Fruit fly (Drosophila melanogaster) whole organism, embryonic: ENCODE data around the gene gNacalpha.

Experiments
- ATbp ChIP-seq: fragments of 200-800 bp; sonication (Bioruptor generic); optimal IDR thresholded peaks from 2 replicates; lab custom pipeline; 2017; ENCODE audit warnings: missing biosample characterization, mild to moderate bottlenecking, missing genetic modification characterization, missing genetic modification reagents
- Asciz ChIP-seq: fragments of 200-800 bp; sonication (Bioruptor generic); optimal IDR thresholded peaks from 2 replicates; lab custom pipeline; 2017; ENCODE audit warnings: missing biosample characterization, mild to moderate bottlenecking, missing genetic modification characterization, missing genetic modification reagents
- Atf3 ChIP-seq: fragments of 200-800 bp; sonication (Bioruptor generic); optimal IDR thresholded peaks from 3 replicates; lab custom pipeline; 2016; ENCODE audit warnings: missing biosample characterization, missing genetic modification characterization
- Blimp-1 ChIP-seq: fragments of 200-800 bp; sonication (Bioruptor generic); optimal IDR thresholded peaks from 3 replicates; lab custom pipeline; 2018; ENCODE audit warnings: missing biosample characterization, missing genetic modification characterization, mild to moderate bottlenecking, moderate library complexity, missing genetic modification reagents
- Bteb2 ChIP-seq: fragments of 200-800 bp; sonication (Bioruptor generic); optimal IDR thresholded peaks from 2 replicates; lab custom pipeline; 2016; ENCODE audit warnings: missing biosample characterization, missing genetic modification characterization
- CG11093 ChIP-seq: fragments of 200-800 bp; sonication (Bioruptor generic); IDR thresholded peaks from 3 replicates; pipeline ENCODE4 v1.3.6; 2022; ENCODE audit warnings: missing biosample characterization, missing genetic modification characterization
- CG13424 ChIP-seq: fragments of 200-800 bp; sonication (Bioruptor generic); optimal IDR thresholded peaks from 2 replicates; lab custom pipeline; 2019; ENCODE audit warnings: missing biosample characterization, mild to moderate bottlenecking, missing genetic modification characterization, moderate library complexity
- CG14050 ChIP-seq: fragments of 200-800 bp; sonication (Bioruptor generic); IDR thresholded peaks from 3 replicates; pipeline ENCODE4 v1.3.6; 2022; ENCODE audit warnings: missing biosample characterization, missing genetic modification characterization
- CG14710 ChIP-seq: fragments of 200-800 bp; sonication (Bioruptor generic); optimal IDR thresholded peaks from 3 replicates; lab custom pipeline; 2019; ENCODE audit warnings: missing biosample characterization, mild to moderate bottlenecking, missing genetic modification characterization, moderate library complexity
- CG15011 ChIP-seq: fragments of 200-800 bp; sonication (Bioruptor generic); optimal IDR thresholded peaks from 3 replicates; lab custom pipeline; 2018; ENCODE audit warnings: missing biosample characterization, mild to moderate bottlenecking, missing genetic modification characterization
- CG15073 ChIP-seq: fragments of 200-800 bp; sonication (Bioruptor generic); optimal IDR thresholded peaks from 2 replicates; lab custom pipeline; 2016; ENCODE audit warnings: missing biosample characterization, missing genetic modification characterization
- CG17186 ChIP-seq: fragments of 200-800 bp; sonication (Bioruptor generic); optimal IDR thresholded peaks from 3 replicates; lab custom pipeline; 2017; ENCODE audit warnings: missing biosample characterization, missing genetic modification reagents, missing genetic modification characterization
- CG17359 ChIP-seq: fragments of 200-800 bp; sonication (Bioruptor generic); optimal IDR thresholded peaks from 3 replicates; lab custom pipeline; 2018; ENCODE audit warnings: missing biosample characterization, mild to moderate bottlenecking, missing genetic modification characterization, moderate library complexity
- CG17568 ChIP-seq: fragments of 200-800 bp; sonication (Bioruptor generic); optimal IDR thresholded peaks from 2 replicates; lab custom pipeline; 2018; ENCODE audit warnings: missing biosample characterization, mild to moderate bottlenecking, missing genetic modification characterization, moderate library complexity
- CG18476 ChIP-seq: fragments of 200-800 bp; sonication (Bioruptor generic); optimal IDR thresholded peaks from 2 replicates; lab custom pipeline; 2016; ENCODE audit warnings: missing biosample characterization, mild to moderate bottlenecking, missing genetic modification characterization
- CG2712 ChIP-seq: fragments of 200-800 bp; optimal IDR thresholded peaks from 3 replicates; lab custom pipeline; 2019; ENCODE audit warnings: missing biosample characterization, mild to moderate bottlenecking, missing genetic modification characterization, moderate library complexity
- CG34376 ChIP-seq: fragments of 200-800 bp; sonication (Bioruptor generic); optimal IDR thresholded peaks from 2 replicates; lab custom pipeline; 2018; ENCODE audit warnings: missing biosample characterization, mild to moderate bottlenecking, missing genetic modification characterization
- CG3726 ChIP-seq: fragments of 200-800 bp; sonication (Bioruptor generic); IDR thresholded peaks from 3 replicates; pipeline ENCODE4, ENCODE4 v1.3.6; 2022; ENCODE audit warnings: missing biosample characterization, missing genetic modification characterization
- CG6254 ChIP-seq: fragments of 200-800 bp; sonication (Bioruptor generic); optimal IDR thresholded peaks from 3 replicates; lab custom pipeline; 2017; ENCODE audit warnings: mild to moderate bottlenecking, missing biosample characterization, missing genetic modification reagents, missing genetic modification characterization
- CG6272 ChIP-seq: fragments of 200-800 bp; sonication (Bioruptor generic); IDR thresholded peaks from 2 replicates; pipeline ENCODE4 v1.3.6; 2022; ENCODE audit warnings: missing biosample characterization, missing genetic modification characterization
- CG7745 ChIP-seq: fragments of 200-800 bp; sonication (Bioruptor generic); optimal IDR thresholded peaks from 2 replicates; lab custom pipeline; 2018; ENCODE audit warnings: missing biosample characterization, mild to moderate bottlenecking, missing genetic modification characterization, moderate library complexity
- CG8924 ChIP-seq: fragments of 200-800 bp; optimal IDR thresholded peaks from 3 replicates; lab custom pipeline; 2019; ENCODE audit warnings: missing biosample characterization, mild to moderate bottlenecking, missing genetic modification characterization, moderate library complexity
- CG9215 ChIP-seq: fragments of 200-800 bp; sonication (Bioruptor generic); IDR thresholded peaks from 2 replicates; pipeline ENCODE4 v1.3.6; 2022; ENCODE audit warnings: missing biosample characterization, missing genetic modification characterization
- Fer3 ChIP-seq: fragments of 200-800 bp; sonication (Bioruptor generic); optimal IDR thresholded peaks from 2 replicates; lab custom pipeline; 2018; ENCODE audit warnings: missing biosample characterization, mild to moderate bottlenecking, missing genetic modification characterization, moderate library complexity
- Hand ChIP-seq: fragments of 200-800 bp; sonication (Bioruptor generic); optimal IDR thresholded peaks from 2 replicates; lab custom pipeline; 2017; ENCODE audit warnings: mild to moderate bottlenecking, missing biosample characterization, missing genetic modification reagents, missing genetic modification characterization
- Hsf ChIP-seq: fragments of 200-800 bp; sonication (Bioruptor generic); optimal IDR thresholded peaks from 3 replicates; lab custom pipeline; 2016; ENCODE audit warnings: missing biosample characterization, missing genetic modification characterization
- Jarid2 ChIP-seq: fragments of 200-800 bp; sonication (Bioruptor generic); optimal IDR thresholded peaks from 3 replicates; lab custom pipeline; 2017; ENCODE audit warnings: mild to moderate bottlenecking, missing biosample characterization, missing genetic modification reagents, missing genetic modification characterization
- NC2β ChIP-seq: fragments of 200-800 bp; sonication (Bioruptor generic); optimal IDR thresholded peaks from 2 replicates; lab custom pipeline; 2016; ENCODE audit warnings: missing biosample characterization, missing genetic modification characterization
- Nf-YB ChIP-seq: fragments of 200-800 bp; sonication (Bioruptor generic); optimal IDR thresholded peaks from 3 replicates; lab custom pipeline; 2019; ENCODE audit warnings: missing biosample characterization, mild to moderate bottlenecking, missing genetic modification characterization, moderate library complexity
- Sry-β ChIP-seq: fragments of 200-800 bp; sonication (Bioruptor generic); optimal IDR thresholded peaks from 2 replicates; lab custom pipeline; 2018; ENCODE audit warnings: missing biosample characterization, mild to moderate bottlenecking, missing genetic modification characterization, moderate library complexity
- Ssrp ChIP-seq: fragments of 200-800 bp; sonication (Bioruptor generic); optimal IDR thresholded peaks from 2 replicates; lab custom pipeline; 2018; ENCODE audit warnings: missing biosample characterization, mild to moderate bottlenecking, missing genetic modification characterization, moderate library complexity
- Tbp ChIP-seq: fragments of >200 bp; optimal IDR thresholded peaks from 2 replicates; lab custom pipeline; 2018; ENCODE audit warnings: missing biosample characterization, missing genetic modification characterization
- Vsx1 ChIP-seq: fragments of 200-800 bp; sonication (Bioruptor generic); optimal IDR thresholded peaks from 2 replicates; lab custom pipeline; 2017; ENCODE audit warnings: missing biosample characterization, mild to moderate bottlenecking, missing genetic modification characterization, missing genetic modification reagents
- btn ChIP-seq: fragments of 200-800 bp; sonication (Bioruptor generic); optimal IDR thresholded peaks from 2 replicates; lab custom pipeline; 2016; ENCODE audit warnings: missing biosample characterization, missing genetic modification characterization
- cato ChIP-seq: fragments of 200-800 bp; sonication (Bioruptor generic); optimal IDR thresholded peaks from 2 replicates; lab custom pipeline; 2016; ENCODE audit warnings: missing biosample characterization, missing genetic modification characterization, borderline replicate concordance
- dmrt99B ChIP-seq: fragments of 200-800 bp; sonication (Bioruptor generic); optimal IDR thresholded peaks from 2 replicates; lab custom pipeline; 2018; ENCODE audit warnings: missing biosample characterization, mild to moderate bottlenecking, missing genetic modification characterization, moderate library complexity
- gem ChIP-seq: fragments of 200-800 bp; sonication (Bioruptor generic); optimal IDR thresholded peaks from 2 replicates; lab custom pipeline; 2019; ENCODE audit warnings: missing biosample characterization, mild to moderate bottlenecking, missing genetic modification characterization, moderate library complexity
- ind ChIP-seq: fragments of 200-800 bp; sonication (Bioruptor generic); optimal IDR thresholded peaks from 3 replicates; lab custom pipeline; 2016; ENCODE audit warnings: missing biosample characterization, missing genetic modification characterization
- luna ChIP-seq: fragments of 200-800 bp; sonication (Bioruptor generic); optimal IDR thresholded peaks from 2 replicates; lab custom pipeline; 2016; ENCODE audit warnings: missing biosample characterization, missing genetic modification characterization
- otp ChIP-seq: fragments of 200-800 bp; sonication (Bioruptor generic); IDR thresholded peaks from 3 replicates; pipeline ENCODE4, ENCODE4 v1.3.6; 2022; ENCODE audit warnings: missing biosample characterization, missing genetic modification characterization
- pan ChIP-seq, 4 experiments: fragments of >200 bp in 3 of 4; fragments of 200-800 bp in 1 of 4; sonication (Bioruptor generic) in 1 of 4; optimal IDR thresholded peaks in 3 of 4; IDR thresholded peaks in 1 of 4; 2 replicates each; pipeline versions ENCODE4 v1.3.6 to Lab custom; 2017 to 2022; ENCODE audit warnings: missing biosample characterization in 2 of 4, missing genetic modification characterization in 2 of 4, mixed read lengths in 1 of 4
- psq ChIP-seq: fragments of 200-800 bp; sonication (Bioruptor generic); optimal IDR thresholded peaks from 2 replicates; lab custom pipeline; 2017; ENCODE audit warnings: missing biosample characterization, missing genetic modification characterization
- rib ChIP-seq: fragments of 200-800 bp; sonication (Bioruptor generic); IDR thresholded peaks from 2 replicates; pipeline ENCODE4 v1.3.6; 2022; ENCODE audit warnings: missing biosample characterization, missing genetic modification characterization
- sens-2 ChIP-seq: fragments of 200-800 bp; sonication (Bioruptor generic); IDR thresholded peaks from 2 replicates; pipeline ENCODE4 v1.3.6; 2022; ENCODE audit warnings: missing biosample characterization, missing genetic modification characterization
- tap ChIP-seq: fragments of 200-800 bp; optimal IDR thresholded peaks from 3 replicates; lab custom pipeline; 2019; ENCODE audit warnings: missing biosample characterization, mild to moderate bottlenecking, missing genetic modification characterization, moderate library complexity
- tll ChIP-seq, 2 experiments: fragments of 200-800 bp in 1 of 2; fragments of >200 bp in 1 of 2; sonication (Bioruptor generic) in 1 of 2; optimal IDR thresholded peaks; 2 replicates each; lab custom pipeline; 2017 to 2019; ENCODE audit warnings: missing biosample characterization in 2 of 2, missing genetic modification characterization in 2 of 2, mild to moderate bottlenecking in 1 of 2, moderate library complexity in 1 of 2
- tna ChIP-seq: fragments of 200-800 bp; sonication (Bioruptor generic); IDR thresholded peaks from 2 replicates; pipeline ENCODE4 v1.3.6; 2022; ENCODE audit warnings: missing biosample characterization, missing genetic modification characterization; ENCODE audit not compliant: partially characterized antibody
- yki ChIP-seq: fragments of >200 bp; optimal IDR thresholded peaks from 3 replicates; lab custom pipeline; 2018

Gene gNacalpha

DNA sequence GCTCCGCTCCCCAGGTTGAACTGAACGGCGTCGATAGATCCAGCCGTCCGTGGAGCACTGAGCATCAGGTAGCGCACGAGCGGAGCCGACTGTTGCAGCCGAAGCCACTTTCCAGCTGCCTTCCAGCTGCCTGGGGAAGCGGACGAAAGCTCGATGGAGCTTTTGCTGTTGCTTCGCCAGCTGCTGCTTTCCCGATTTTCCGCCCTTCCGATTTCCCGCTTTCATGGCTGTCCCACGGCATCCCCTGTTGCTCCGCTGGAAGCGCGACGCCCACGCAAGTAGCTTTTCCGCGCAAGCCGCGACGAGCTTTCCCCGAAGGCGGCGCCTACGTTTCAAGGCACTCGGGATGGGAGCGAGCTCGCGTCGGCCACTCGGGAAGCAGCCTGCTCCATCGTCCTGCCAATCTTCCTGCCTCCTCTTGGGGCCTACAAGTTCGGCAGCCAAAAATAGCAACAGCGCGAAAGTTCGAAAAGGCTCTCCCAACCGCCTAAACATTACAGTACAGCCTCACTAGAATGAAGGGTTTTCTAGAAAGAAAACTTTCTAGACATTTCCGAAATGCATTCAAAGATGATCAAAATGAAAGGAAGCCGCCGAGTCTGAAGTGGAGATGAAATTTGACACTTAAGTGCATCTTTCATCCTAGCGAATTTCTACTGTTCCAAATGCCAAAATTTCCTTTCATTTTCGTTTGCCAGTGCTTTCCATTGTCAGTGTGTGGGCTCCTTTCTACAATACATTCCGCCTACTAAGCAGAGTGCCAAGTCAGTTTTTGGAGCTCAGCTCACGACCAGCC, 6.3 kb downstream of the gNacalpha start (continued):
- no peak for TF ChIP-seq Blimp-1
- TF ChIP-seq Hand, result peak; percentile 63
- TF ChIP-seq Jarid2, result no peak
- peak; percentile 14 for TF ChIP-seq CG8924 (tag; lab: Kevin White, UChicago)
- no peak for TF ChIP-seq otp (GFP tag; lab: Robert Waterston, UW)
- no peak for TF ChIP-seq btn
- peak; percentile 51; the same call in 1 of the 2 replicates for TF ChIP-seq CG9215
- TF ChIP-seq Tbp (GFP tag; lab: Kevin White, UChicago), result no peak
- TF ChIP-seq sens-2 (GFP tag; lab: Robert Waterston, UW), result no peak
- TF ChIP-seq CG6272 (GFP tag; lab: Robert Waterston, UW), result no peak
- peak; percentile 28 for TF ChIP-seq ind
- no peak for TF ChIP-seq tna (GFP tag; lab: Robert Waterston, UW)
- TF ChIP-seq CG7745 (tag; lab: Kevin White, UChicago), result no peak
- no peak for TF ChIP-seq CG3726 (GFP tag; lab: Robert Waterston, UW)
- TF ChIP-seq pan (optimal IDR thresholded peaks at IDR 0.05; lab: Kevin White, UChicago), result no peak
- peak in 1 of 2 experiments; percentile 51 for TF ChIP-seq pan (GFP tag; optimal IDR thresholded peaks at IDR 0.05 in 1 of 2, IDR thresholded peaks at IDR 0.05 in 1 of 2)
- no peak for TF ChIP-seq ATbp (GFP tag; lab: Kevin White, UChicago)
- no peak for TF ChIP-seq CG14710
- no peak for TF ChIP-seq CG2712 (tag; lab: Kevin White, UChicago)
- peak; percentile 0 for TF ChIP-seq CG13424
- TF ChIP-seq gem (tag; lab: Kevin White, UChicago), result no peak
- TF ChIP-seq CG17186 (GFP tag; lab: Kevin White, UChicago), result no peak
- no peak for TF ChIP-seq rib (GFP tag; lab: Robert Waterston, UW)
- peak; percentile 35 for TF ChIP-seq Hsf (GFP tag; lab: Kevin White, UChicago)
- no peak for TF ChIP-seq CG17359 (tag; lab: Kevin White, UChicago)
- TF ChIP-seq luna, result no peak
- TF ChIP-seq Sry-β (GFP tag; lab: Kevin White, UChicago), result no peak
- TF ChIP-seq Asciz (GFP tag; lab: Kevin White, UChicago), result no peak
- TF ChIP-seq cato (GFP tag; lab: Kevin White, UChicago), result no peak
- no peak for TF ChIP-seq psq (GFP tag; lab: Kevin White, UChicago)
- no peak for TF ChIP-seq Bteb2
- no peak for TF ChIP-seq CG17568 (GFP tag; lab: Kevin White, UChicago)
- no peak for TF ChIP-seq CG6254 (GFP tag; lab: Kevin White, UChicago)
- no peak for TF ChIP-seq Vsx1 (GFP tag; lab: Kevin White, UChicago)
- no peak for TF ChIP-seq CG15011 (GFP tag; lab: Kevin White, UChicago)
- TF ChIP-seq dmrt99B, result no peak
- TF ChIP-seq Atf3 (GFP tag; lab: Kevin White, UChicago), result no peak
- no peak for TF ChIP-seq CG11093
- no peak for TF ChIP-seq CG15073 (GFP tag; lab: Kevin White, UChicago)
- no peak for TF ChIP-seq tll (GFP tag; optimal IDR thresholded peaks at IDR 0.05; lab: Kevin White, UChicago)
- TF ChIP-seq CG34376, result peak; percentile 5
- TF ChIP-seq yki, result no peak
- TF ChIP-seq CG18476 (GFP tag; lab: Kevin White, UChicago), result no peak
- TF ChIP-seq NC2β (GFP tag; lab: Kevin White, UChicago), result no peak
- TF ChIP-seq Nf-YB (GFP tag; lab: Kevin White, UChicago), result no peak
- TF ChIP-seq Fer3, result peak; percentile 28
- no peak for TF ChIP-seq CG14050 (GFP tag; lab: Robert Waterston, UW)
- no peak for TF ChIP-seq tap (tag; lab: Kevin White, UChicago)
- TF ChIP-seq Ssrp (tag; lab: Kevin White, UChicago), result no peak
